Fruit fly (Drosophila melanogaster) whole organism, wandering third instar larva: ENCODE data around the gene TTLL1A.

Experiments used
- Abd-B ChIP-seq: fragments of >200 bp; optimal IDR thresholded peaks from 2 replicates; lab custom pipeline; 2017; ENCODE audit warnings: missing biosample characterization, missing genetic modification characterization
- CG32264 ChIP-seq: fragments of 200-800 bp; sonication (Bioruptor generic); optimal IDR thresholded peaks from 2 replicates; lab custom pipeline; 2016; ENCODE audit warnings: missing biosample characterization, missing genetic modification characterization
- CG9705 ChIP-seq: fragments of 200-800 bp; sonication (Bioruptor generic); optimal IDR thresholded peaks from 2 replicates; lab custom pipeline; 2018; ENCODE audit warnings: missing biosample characterization, mild to moderate bottlenecking, missing genetic modification characterization
- CrebA ChIP-seq: fragments of 200-800 bp; sonication (Bioruptor generic); optimal IDR thresholded peaks from 2 replicates; lab custom pipeline; 2016; ENCODE audit warnings: missing biosample characterization, mild to moderate bottlenecking, missing genetic modification characterization, borderline replicate concordance
- Dfd ChIP-seq: fragments of >200 bp; optimal IDR thresholded peaks from 2 replicates; lab custom pipeline; 2017; ENCODE audit warnings: missing biosample characterization, missing genetic modification characterization
- Dif ChIP-seq: fragments of 200-275, 200-300 bp; sonication (Bioruptor generic); optimal IDR thresholded peaks from 2 replicates; lab custom pipeline; 2018; ENCODE audit warnings: missing biosample characterization, missing genetic modification characterization; ENCODE audit not compliant: partially characterized antibody
- GATAd ChIP-seq: sonication (Bioruptor generic); optimal IDR thresholded peaks from 2 replicates; lab custom pipeline; 2016; ENCODE audit warnings: missing biosample characterization, missing genetic modification characterization
- HLH106 ChIP-seq: fragments of 200-800 bp; optimal IDR thresholded peaks from 3 replicates; lab custom pipeline; 2019; ENCODE audit warnings: missing biosample characterization, mild to moderate bottlenecking, missing genetic modification characterization, moderate library complexity
- Hnf4 ChIP-seq: fragments of 200-800 bp; sonication (Bioruptor generic); optimal IDR thresholded peaks from 2 replicates; lab custom pipeline; 2016; ENCODE audit warnings: missing biosample characterization, mild to moderate bottlenecking, missing genetic modification characterization
- Hr78 ChIP-seq: fragments of >200 bp; optimal IDR thresholded peaks from 2 replicates; lab custom pipeline; 2017; ENCODE audit warnings: missing biosample characterization, missing genetic modification characterization
- Hr83 ChIP-seq: fragments of 200-300 bp; sonication (Bioruptor generic); optimal IDR thresholded peaks from 2 replicates; lab custom pipeline; 2016; ENCODE audit warnings: missing biosample characterization, mild to moderate bottlenecking, missing genetic modification characterization, moderate library complexity; ENCODE audit not compliant: poor library complexity, severe bottlenecking
- Mio ChIP-seq: sonication (Bioruptor generic); optimal IDR thresholded peaks from 2 replicates; lab custom pipeline; 2016; ENCODE audit warnings: missing biosample characterization, missing genetic modification characterization
- Myc ChIP-seq: fragments of >200 bp; optimal IDR thresholded peaks from 2 replicates; lab custom pipeline; 2017
- N ChIP-seq: fragments of >200 bp; optimal IDR thresholded peaks from 2 replicates; lab custom pipeline; 2018; ENCODE audit warnings: missing biosample characterization, missing external identifiers, missing genetic modification characterization
- OdsH ChIP-seq: fragments of 200-800 bp; sonication (Bioruptor generic); optimal IDR thresholded peaks from 2 replicates; lab custom pipeline; 2016; ENCODE audit warnings: missing biosample characterization, mild to moderate bottlenecking, missing genetic modification characterization
- Rel ChIP-seq, 2 experiments: fragments of 200-800 bp; sonication (Bioruptor generic) in 1 of 2; optimal IDR thresholded peaks; 2 replicates in 1 of 2; 3 replicates in 1 of 2; lab custom pipeline; 2016 to 2019; ENCODE audit warnings: mild to moderate bottlenecking in 2 of 2, missing biosample characterization in 2 of 2, missing genetic modification characterization in 2 of 2, moderate library complexity in 1 of 2
- Sp1 ChIP-seq: fragments of 200-800 bp; sonication (Bioruptor generic); optimal IDR thresholded peaks from 3 replicates; lab custom pipeline; 2019; ENCODE audit warnings: missing biosample characterization, mild to moderate bottlenecking, missing genetic modification characterization, moderate library complexity
- Vsx2 ChIP-seq: fragments of 200-300, 225-300 bp; sonication (Bioruptor generic); optimal IDR thresholded peaks from 2 replicates; lab custom pipeline; 2018; ENCODE audit warnings: missing biosample characterization, missing genetic modification characterization; ENCODE audit not compliant: partially characterized antibody
- br ChIP-seq: fragments of 200-800 bp; sonication (Bioruptor generic); optimal IDR thresholded peaks from 2 replicates; lab custom pipeline; 2016; ENCODE audit warnings: missing biosample characterization, missing genetic modification characterization
- brk ChIP-seq: fragments of 200-800 bp; sonication (Bioruptor generic); optimal IDR thresholded peaks from 2 replicates; lab custom pipeline; 2016; ENCODE audit warnings: missing biosample characterization, mild to moderate bottlenecking, missing genetic modification characterization
- dl ChIP-seq, 2 experiments: fragments of 175-275, 200-275 bp in 1 of 2; fragments of 200-275 bp in 1 of 2; sonication (Bioruptor generic); optimal IDR thresholded peaks; lab custom pipeline; 2018; ENCODE audit warnings: mild to moderate bottlenecking in 2 of 2, missing biosample characterization in 2 of 2, missing genetic modification characterization in 2 of 2, moderate library complexity in 2 of 2; ENCODE audit not compliant: partially characterized antibody in 2 of 2, insufficient read depth in 1 of 2
- dmrt93B ChIP-seq: fragments of 200-800 bp; sonication (Bioruptor generic); optimal IDR thresholded peaks from 2 replicates; lab custom pipeline; 2018; ENCODE audit warnings: missing biosample characterization, mild to moderate bottlenecking, missing genetic modification characterization
- dsf ChIP-seq: sonication (Bioruptor generic); optimal IDR thresholded peaks from 2 replicates; lab custom pipeline; 2016; ENCODE audit warnings: missing biosample characterization, missing genetic modification characterization, borderline replicate concordance
- foxo ChIP-seq, 2 experiments: fragments of 200-800 bp; sonication (Bioruptor generic); optimal IDR thresholded peaks; 2 replicates in 1 of 2; 3 replicates in 1 of 2; lab custom pipeline; 2016 to 2017; ENCODE audit warnings: missing biosample characterization in 2 of 2, missing genetic modification characterization in 2 of 2
- fru ChIP-seq: fragments of 200-800 bp; sonication (Bioruptor generic); optimal IDR thresholded peaks from 3 replicates; lab custom pipeline; 2016; ENCODE audit warnings: missing biosample characterization, mild to moderate bottlenecking, missing genetic modification characterization
- h ChIP-seq: fragments of 200-800 bp; sonication (Bioruptor generic); optimal IDR thresholded peaks from 3 replicates; lab custom pipeline; 2016; ENCODE audit warnings: missing biosample characterization, mild to moderate bottlenecking, missing genetic modification characterization
- jim ChIP-seq: fragments of 175-275, 200-325 bp; sonication (Bioruptor generic); optimal IDR thresholded peaks from 2 replicates; lab custom pipeline; 2016; ENCODE audit warnings: missing biosample characterization, mild to moderate bottlenecking, missing genetic modification characterization
- lola ChIP-seq: fragments of >200 bp; optimal IDR thresholded peaks from 2 replicates; lab custom pipeline; 2017; ENCODE audit warnings: missing biosample characterization, missing genetic modification characterization
- pan ChIP-seq: fragments of >200 bp; optimal IDR thresholded peaks from 2 replicates; lab custom pipeline; 2017
- psq ChIP-seq: fragments of 200-800 bp; sonication (Bioruptor generic); optimal IDR thresholded peaks from 3 replicates; lab custom pipeline; 2017; ENCODE audit warnings: missing biosample characterization, mild to moderate bottlenecking, missing genetic modification characterization, moderate library complexity
- rgr ChIP-seq: fragments of 200-800 bp; sonication (Bioruptor generic); optimal IDR thresholded peaks from 3 replicates; lab custom pipeline; 2016; ENCODE audit warnings: missing biosample characterization, mild to moderate bottlenecking, missing genetic modification characterization
- sv ChIP-seq: fragments of 200-800 bp; sonication (Bioruptor generic); optimal IDR thresholded peaks from 3 replicates; lab custom pipeline; 2016; ENCODE audit warnings: missing biosample characterization, missing genetic modification characterization
- tai ChIP-seq: sonication (Bioruptor generic); optimal IDR thresholded peaks from 2 replicates; lab custom pipeline; 2016; ENCODE audit warnings: missing biosample characterization, missing genetic modification characterization
- usp ChIP-seq: fragments of >200 bp; optimal IDR thresholded peaks from 2 replicates; lab custom pipeline; 2017; ENCODE audit warnings: missing biosample characterization, missing genetic modification characterization
- woc ChIP-seq: sonication (Bioruptor generic); optimal IDR thresholded peaks from 2 replicates; lab custom pipeline; 2016; ENCODE audit warnings: missing biosample characterization, mild to moderate bottlenecking, missing genetic modification characterization

TTLL1A gene

dm6 chrX:17172123-17172522, 30.3 kb downstream of the TTLL1A start (continued):
- TF ChIP-seq foxo (GFP tag; optimal IDR thresholded peaks at IDR 0.05; lab: Kevin White, UChicago) (peak in 1 of 2 experiments; percentile 62), Vsx2 (GFP tag; lab: Kevin White, UChicago) (no peak), Mio (GFP tag; lab: Kevin White, UChicago) (no peak), sv (GFP tag; lab: Kevin White, UChicago) (no peak), brk (GFP tag; lab: Kevin White, UChicago) (no peak), HLH106 (tag; lab: Kevin White, UChicago) (peak; percentile 54)

- TF ChIP-seq woc (GFP tag; lab: Kevin White, UChicago) (no peak), dl (GFP tag; optimal IDR thresholded peaks at IDR 0.05; lab: Kevin White, UChicago; ENCODE audit: insufficient read depth in 1 of 2, partially characterized antibody in 2 of 2) (peak; percentile 75 to 87), Myc (lab: Kevin White, UChicago) (no peak), h (GFP tag; lab: Kevin White, UChicago) (peak; percentile 32), sv (GFP tag; lab: Kevin White, UChicago) (no peak), br (no peak), dmrt93B (GFP tag; lab: Kevin White, UChicago) (peak; percentile 21), HLH106 (tag; lab: Kevin White, UChicago) (peak; percentile 76), pan (no peak), OdsH (peak; percentile 3), psq (GFP tag; lab: Kevin White, UChicago) (peak; percentile 62), lola (GFP tag; lab: Kevin White, UChicago) (no peak), Dfd (no peak), CG9705 (GFP tag; lab: Kevin White, UChicago) (peak; percentile 31), fru (GFP tag; lab: Kevin White, UChicago) (peak; percentile 31), rgr (GFP tag; lab: Kevin White, UChicago) (peak; percentile 33), Vsx2 (GFP tag; lab: Kevin White, UChicago) (peak; percentile 69), Dif (GFP tag; lab: Kevin White, UChicago) (peak; percentile 88), Hnf4 (GFP tag; lab: Kevin White, UChicago) (no peak), GATAd (GFP tag; lab: Kevin White, UChicago) (no peak), foxo (GFP tag; optimal IDR thresholded peaks at IDR 0.05; lab: Kevin White, UChicago) (peak in 1 of 2 experiments; percentile 57), Sp1 (GFP tag; lab: Kevin White, UChicago) (peak; percentile 72), Rel (GFP tag; optimal IDR thresholded peaks at IDR 0.05; lab: Kevin White, UChicago) (no peak), Rel (tag; optimal IDR thresholded peaks at IDR 0.05; lab: Kevin White, UChicago) (peak; percentile 37), Mio (GFP tag; lab: Kevin White, UChicago) (no peak), dsf (GFP tag; lab: Kevin White, UChicago) (no peak), brk (GFP tag; lab: Kevin White, UChicago) (no peak), tai (no peak), jim (no peak), Hr83 (GFP tag; lab: Kevin White, UChicago) (no peak), CrebA (GFP tag; lab: Kevin White, UChicago) (peak; percentile 13)
- TF ChIP-seq, all 38 proteins: peak for 15
Observed at dm6 chrX:17170484-17170944, 31.9 kb downstream of the TTLL1A start.

dm6 chrX:17167304-17167703, 35.1 kb downstream of the TTLL1A start:
- TF ChIP-seq fru (GFP tag; lab: Kevin White, UChicago), result no peak
- TF ChIP-seq CG32264 (GFP tag; lab: Kevin White, UChicago), result no peak
- TF ChIP-seq br, result no peak
- TF ChIP-seq Vsx2 (GFP tag; lab: Kevin White, UChicago), result no peak
- no peak for TF ChIP-seq Rel (GFP tag; optimal IDR thresholded peaks at IDR 0.05; lab: Kevin White, UChicago)
- TF ChIP-seq Rel (tag; optimal IDR thresholded peaks at IDR 0.05; lab: Kevin White, UChicago), result no peak
- no peak for TF ChIP-seq foxo (GFP tag; optimal IDR thresholded peaks at IDR 0.05; lab: Kevin White, UChicago)
- TF ChIP-seq CG9705 (GFP tag; lab: Kevin White, UChicago), result no peak
- no peak for TF ChIP-seq dsf (GFP tag; lab: Kevin White, UChicago)
- no peak for TF ChIP-seq Abd-B
- TF ChIP-seq tai, result no peak
- no peak for TF ChIP-seq pan
- TF ChIP-seq Hr78 (GFP tag; lab: Kevin White, UChicago), result no peak
- TF ChIP-seq sv (GFP tag; lab: Kevin White, UChicago), result no peak
- no peak for TF ChIP-seq rgr (GFP tag; lab: Kevin White, UChicago)
- TF ChIP-seq h (GFP tag; lab: Kevin White, UChicago), result no peak
- TF ChIP-seq N (GFP tag; lab: Kevin White, UChicago), result no peak
- no peak for TF ChIP-seq OdsH
- TF ChIP-seq usp (GFP tag; lab: Kevin White, UChicago), result no peak
- TF ChIP-seq, all 38 proteins: peak for 0
